Fruit fly (Drosophila melanogaster): ENCODE results near the gene Cpr78E.

dm6 chr3L:21642908-21643572 lies 23.7 kb downstream of the Cpr78E start:
- no peak for TF ChIP-seq pan (optimal IDR thresholded peaks at IDR 0.05)
- no peak for TF ChIP-seq usp (GFP tag; optimal IDR thresholded peaks at IDR 0.05)
- no peak for TF ChIP-seq Dll (optimal IDR thresholded peaks at IDR 0.05)
- TF ChIP-seq EcR (GFP tag; optimal IDR thresholded peaks at IDR 0.05): no peak
